Fruit fly (Drosophila melanogaster): ENCODE measurements around the gene CG14015.

dm6 chr2L:5501335-5501734, 37.7 kb downstream of the CG14015 start:
- no peak for TF ChIP-seq D1 (tag; optimal IDR thresholded peaks at IDR 0.05)
- no peak for TF ChIP-seq EcR (GFP tag; optimal IDR thresholded peaks at IDR 0.05)
- TF ChIP-seq Ets98B (GFP tag; IDR thresholded peaks at IDR 0.05): no peak
- no peak for TF ChIP-seq CG12605 (GFP tag; IDR thresholded peaks at IDR 0.05)
- TF ChIP-seq CG14655 (GFP tag; optimal IDR thresholded peaks at IDR 0.05): peak; percentile 60
- TF ChIP-seq Snoo (tag; optimal IDR thresholded peaks at IDR 0.05): peak; percentile 71
- peak; percentile 46 for TF ChIP-seq CG34367 (tag; optimal IDR thresholded peaks at IDR 0.05)
- peak; percentile 29 for TF ChIP-seq Pif1B (GFP tag; optimal IDR thresholded peaks at IDR 0.05)
- no peak for TF ChIP-seq CG32121 (GFP tag; IDR thresholded peaks at IDR 0.05)
